Fruit fly (Drosophila melanogaster) whole organism, prepupa: ENCODE measurements around the gene CG6962.

Experiments used
- Blimp-1 ChIP-seq: fragments of 200-800 bp; sonication (Bioruptor generic); optimal IDR thresholded peaks from 3 replicates; lab custom pipeline; 2017; ENCODE audit warnings: missing biosample characterization, missing genetic modification characterization, mild to moderate bottlenecking, moderate library complexity, missing genetic modification reagents
- CG10669 ChIP-seq: fragments of 200-800 bp; sonication (Bioruptor generic); optimal IDR thresholded peaks from 3 replicates; lab custom pipeline; 2018; ENCODE audit warnings: missing biosample characterization, mild to moderate bottlenecking, missing genetic modification characterization, moderate library complexity
- CG11762 ChIP-seq: fragments of 200-800 bp; sonication (Bioruptor generic); optimal IDR thresholded peaks from 3 replicates; lab custom pipeline; 2016; ENCODE audit warnings: missing biosample characterization, missing genetic modification characterization; ENCODE audit not compliant: insufficient read depth
- CG11902 ChIP-seq: fragments of 200-800 bp; sonication (Bioruptor generic); optimal IDR thresholded peaks from 3 replicates; lab custom pipeline; 2016; ENCODE audit warnings: missing biosample characterization, missing genetic modification characterization
- CG15336 ChIP-seq: fragments of 200-800 bp; sonication (Bioruptor generic); IDR thresholded peaks from 2 replicates; pipeline ENCODE4 v1.3.6; 2022; ENCODE audit warnings: missing biosample characterization, missing genetic modification characterization
- CG1621 ChIP-seq: fragments of 200-800 bp; sonication (Bioruptor generic); optimal IDR thresholded peaks from 3 replicates; lab custom pipeline; 2018; ENCODE audit warnings: missing biosample characterization, mild to moderate bottlenecking, missing genetic modification characterization
- CG3032 ChIP-seq: fragments of 200-800 bp; optimal IDR thresholded peaks from 2 replicates; lab custom pipeline; 2019; ENCODE audit warnings: missing biosample characterization, mild to moderate bottlenecking, missing genetic modification characterization, moderate library complexity
- CG31627 ChIP-seq: fragments of 200-800 bp; sonication (Bioruptor generic); optimal IDR thresholded peaks from 3 replicates; lab custom pipeline; 2016; ENCODE audit warnings: missing biosample characterization, missing genetic modification characterization
- CG32006 ChIP-seq: fragments of 200-800 bp; sonication (Bioruptor generic); optimal IDR thresholded peaks from 3 replicates; lab custom pipeline; 2017; ENCODE audit warnings: missing biosample characterization, mild to moderate bottlenecking, missing genetic modification characterization
- CG34406 ChIP-seq: fragments of 200-800 bp; sonication (Bioruptor generic); optimal IDR thresholded peaks from 3 replicates; lab custom pipeline; 2016; ENCODE audit warnings: missing biosample characterization, missing genetic modification characterization
- CG3919 ChIP-seq: fragments of 200-800 bp; sonication (Bioruptor generic); optimal IDR thresholded peaks from 3 replicates; lab custom pipeline; 2016; ENCODE audit warnings: missing biosample characterization, missing genetic modification characterization
- CG4318 ChIP-seq: fragments of 200-800 bp; sonication (Bioruptor generic); optimal IDR thresholded peaks from 3 replicates; lab custom pipeline; 2017; ENCODE audit warnings: missing biosample characterization, mild to moderate bottlenecking, missing genetic modification characterization
- CG6163 ChIP-seq: fragments of 200-800 bp; sonication (Bioruptor generic); IDR thresholded peaks from 3 replicates; pipeline ENCODE4 v1.3.6; 2022; ENCODE audit warnings: missing biosample characterization, missing genetic modification characterization
- CG6276 ChIP-seq: fragments of 200-800 bp; sonication (Bioruptor generic); optimal IDR thresholded peaks from 2 replicates; lab custom pipeline; 2017; ENCODE audit warnings: missing biosample characterization, mild to moderate bottlenecking, missing genetic modification characterization
- CG6792 ChIP-seq: fragments of 200-800 bp; sonication (Bioruptor generic); optimal IDR thresholded peaks from 3 replicates; lab custom pipeline; 2016; ENCODE audit warnings: missing biosample characterization, missing genetic modification characterization
- CG6808 ChIP-seq: fragments of 200-800 bp; sonication (Bioruptor generic); optimal IDR thresholded peaks from 3 replicates; lab custom pipeline; 2017; ENCODE audit warnings: missing biosample characterization, missing genetic modification characterization, mild to moderate bottlenecking, moderate library complexity, missing genetic modification reagents
- CG6854 ChIP-seq: fragments of 200-800 bp; sonication (Bioruptor generic); optimal IDR thresholded peaks from 2 replicates; lab custom pipeline; 2017; ENCODE audit warnings: missing biosample characterization, mild to moderate bottlenecking, missing genetic modification characterization
- CG7368 ChIP-seq: fragments of 200-800 bp; sonication (Bioruptor generic); optimal IDR thresholded peaks from 3 replicates; lab custom pipeline; 2016; ENCODE audit warnings: missing biosample characterization, missing genetic modification characterization
- CG8119 ChIP-seq: fragments of 200-800 bp; sonication (Bioruptor generic); IDR thresholded peaks from 3 replicates; pipeline ENCODE4 v1.3.6; 2022; ENCODE audit warnings: missing biosample characterization, missing genetic modification characterization
- CG8319 ChIP-seq: fragments of 200-800 bp; sonication (Bioruptor generic); optimal IDR thresholded peaks from 3 replicates; lab custom pipeline; 2016; ENCODE audit warnings: missing biosample characterization, missing genetic modification characterization
- CG9139 ChIP-seq: fragments of 200-800 bp; sonication (Bioruptor generic); optimal IDR thresholded peaks from 3 replicates; lab custom pipeline; 2017; ENCODE audit warnings: missing biosample characterization, mild to moderate bottlenecking, missing genetic modification characterization
- Eip75B ChIP-seq: fragments of 200-800 bp; sonication (Bioruptor generic); optimal IDR thresholded peaks from 3 replicates; lab custom pipeline; 2016; ENCODE audit warnings: missing biosample characterization, missing genetic modification characterization
- Eip78C ChIP-seq: fragments of 200-800 bp; sonication (Bioruptor generic); peaks from one replicate; lab custom pipeline; 2016; ENCODE audit warnings: missing biosample characterization, missing genetic modification characterization
- Eip93F ChIP-seq: fragments of 200-800 bp; sonication (Bioruptor generic); optimal IDR thresholded peaks from 2 replicates; lab custom pipeline; 2016; ENCODE audit warnings: missing biosample characterization, mild to moderate bottlenecking, missing genetic modification characterization
- Ets21C ChIP-seq: fragments of 200-800 bp; sonication (Bioruptor generic); optimal IDR thresholded peaks from 3 replicates; lab custom pipeline; 2016; ENCODE audit warnings: missing biosample characterization, missing genetic modification characterization
- Ets96B ChIP-seq: fragments of 200-800 bp; optimal IDR thresholded peaks from 2 replicates; lab custom pipeline; 2019; ENCODE audit warnings: missing biosample characterization, mild to moderate bottlenecking, missing genetic modification characterization, moderate library complexity
- Gug ChIP-seq: fragments of 200-800 bp; sonication (Bioruptor generic); IDR thresholded peaks from 2 replicates; pipeline ENCODE4 v1.3.6; 2022; ENCODE audit warnings: missing biosample characterization, missing genetic modification characterization
- Hr38 ChIP-seq: sonication (Bioruptor generic); optimal IDR thresholded peaks from 2 replicates; lab custom pipeline; 2016; ENCODE audit warnings: missing biosample characterization, missing genetic modification characterization
- Lpt ChIP-seq: fragments of 200-800 bp; sonication (Bioruptor generic); optimal IDR thresholded peaks from 3 replicates; lab custom pipeline; 2016; ENCODE audit warnings: missing biosample characterization, missing genetic modification characterization
- Met ChIP-seq: fragments of 200-800 bp; sonication (Bioruptor generic); optimal IDR thresholded peaks from 3 replicates; lab custom pipeline; 2016; ENCODE audit warnings: missing biosample characterization, missing genetic modification characterization
- OdsH ChIP-seq: fragments of 200-800 bp; sonication (Bioruptor generic); optimal IDR thresholded peaks from 3 replicates; lab custom pipeline; 2016; ENCODE audit warnings: missing biosample characterization, missing genetic modification characterization
- Smox ChIP-seq: fragments of 200-800 bp; sonication (Bioruptor generic); optimal IDR thresholded peaks from 3 replicates; lab custom pipeline; 2016; ENCODE audit warnings: missing biosample characterization, missing genetic modification characterization
- Sox102F ChIP-seq: fragments of 200-800 bp; sonication (Bioruptor generic); optimal IDR thresholded peaks from 2 replicates; lab custom pipeline; 2016; ENCODE audit warnings: missing biosample characterization, mild to moderate bottlenecking, missing genetic modification characterization
- Sox14 ChIP-seq: fragments of 200-800 bp; sonication (Bioruptor generic); optimal IDR thresholded peaks from 3 replicates; lab custom pipeline; 2016; ENCODE audit warnings: missing biosample characterization, missing genetic modification characterization
- Sox15 ChIP-seq: fragments of 200-800 bp; sonication (Bioruptor generic); optimal IDR thresholded peaks from 3 replicates; lab custom pipeline; 2016; ENCODE audit warnings: missing biosample characterization, missing genetic modification characterization
- achi ChIP-seq: fragments of 200-800 bp; sonication (Bioruptor generic); optimal IDR thresholded peaks from 3 replicates; lab custom pipeline; 2016; ENCODE audit warnings: missing biosample characterization, missing genetic modification characterization
- acj6 ChIP-seq: fragments of 200-800 bp; sonication (Bioruptor generic); optimal IDR thresholded peaks from 3 replicates; lab custom pipeline; 2016; ENCODE audit warnings: missing biosample characterization, missing genetic modification characterization
- cyc ChIP-seq: fragments of 200-800 bp; sonication (Bioruptor generic); optimal IDR thresholded peaks from 3 replicates; lab custom pipeline; 2016; ENCODE audit warnings: missing biosample characterization, missing genetic modification characterization
- dac ChIP-seq: fragments of 200-800 bp; sonication (Bioruptor generic); optimal IDR thresholded peaks from 2 replicates; lab custom pipeline; 2017; ENCODE audit warnings: missing biosample characterization, mild to moderate bottlenecking, missing genetic modification characterization
- dsx ChIP-seq: fragments of 200-800 bp; optimal IDR thresholded peaks from 3 replicates; lab custom pipeline; 2019; ENCODE audit warnings: missing biosample characterization, mild to moderate bottlenecking, missing genetic modification characterization, moderate library complexity; ENCODE audit not compliant: poor library complexity, severe bottlenecking
- eg ChIP-seq: fragments of 200-800 bp; sonication (Bioruptor generic); IDR thresholded peaks from 3 replicates; pipeline ENCODE4 v1.3.6; 2022; ENCODE audit warnings: missing biosample characterization, missing genetic modification characterization
- esn ChIP-seq: fragments of 200-800 bp; sonication (Bioruptor generic); optimal IDR thresholded peaks from 2 replicates; lab custom pipeline; 2016; ENCODE audit warnings: missing biosample characterization, mild to moderate bottlenecking, missing genetic modification characterization, moderate library complexity
- fd59A ChIP-seq: fragments of 200-800 bp; sonication (Bioruptor generic); optimal IDR thresholded peaks from 2 replicates; lab custom pipeline; 2017; ENCODE audit warnings: missing biosample characterization, mild to moderate bottlenecking, missing genetic modification characterization, missing genetic modification reagents
- fd85E ChIP-seq: fragments of 200-800 bp; sonication (Bioruptor generic); optimal IDR thresholded peaks from 3 replicates; lab custom pipeline; 2016; ENCODE audit warnings: missing biosample characterization, missing genetic modification characterization
- fkh ChIP-seq: fragments of 200-800 bp; sonication (Bioruptor generic); optimal IDR thresholded peaks from 3 replicates; lab custom pipeline; 2017; ENCODE audit warnings: missing biosample characterization, mild to moderate bottlenecking, missing genetic modification characterization, moderate library complexity
- lz ChIP-seq: fragments of 200-800 bp; sonication (Bioruptor generic); optimal IDR thresholded peaks from 3 replicates; lab custom pipeline; 2016; ENCODE audit warnings: missing biosample characterization, missing genetic modification characterization
- net ChIP-seq: fragments of 200-800 bp; sonication (Bioruptor generic); optimal IDR thresholded peaks from 3 replicates; lab custom pipeline; 2016; ENCODE audit warnings: missing biosample characterization, missing genetic modification characterization
- pdm3 ChIP-seq: fragments of 200-800 bp; sonication (Bioruptor generic); optimal IDR thresholded peaks from 3 replicates; lab custom pipeline; 2016; ENCODE audit warnings: missing biosample characterization, missing genetic modification characterization
- salr ChIP-seq, 2 experiments: fragments of 200-800 bp; sonication (Bioruptor generic); optimal IDR thresholded peaks; 3 replicates each; lab custom pipeline; 2016 to 2018; ENCODE audit warnings: missing biosample characterization in 2 of 2, missing genetic modification characterization in 2 of 2, mild to moderate bottlenecking in 1 of 2
- spab ChIP-seq: fragments of 200-800 bp; sonication (Bioruptor generic); optimal IDR thresholded peaks from 2 replicates; lab custom pipeline; 2017; ENCODE audit warnings: missing biosample characterization, mild to moderate bottlenecking, missing genetic modification characterization, missing genetic modification reagents
- ss ChIP-seq, 2 experiments: fragments of 200-800 bp; sonication (Bioruptor generic); optimal IDR thresholded peaks; 2 replicates in 1 of 2; 3 replicates in 1 of 2; lab custom pipeline; 2017 to 2018; ENCODE audit warnings: mild to moderate bottlenecking in 2 of 2, missing biosample characterization in 2 of 2, missing genetic modification characterization in 2 of 2, moderate library complexity in 1 of 2
- topi ChIP-seq: fragments of 200-800 bp; sonication (Bioruptor generic); optimal IDR thresholded peaks from 3 replicates; lab custom pipeline; 2016; ENCODE audit warnings: missing biosample characterization, missing genetic modification characterization

Gene CG6962

DNA sequence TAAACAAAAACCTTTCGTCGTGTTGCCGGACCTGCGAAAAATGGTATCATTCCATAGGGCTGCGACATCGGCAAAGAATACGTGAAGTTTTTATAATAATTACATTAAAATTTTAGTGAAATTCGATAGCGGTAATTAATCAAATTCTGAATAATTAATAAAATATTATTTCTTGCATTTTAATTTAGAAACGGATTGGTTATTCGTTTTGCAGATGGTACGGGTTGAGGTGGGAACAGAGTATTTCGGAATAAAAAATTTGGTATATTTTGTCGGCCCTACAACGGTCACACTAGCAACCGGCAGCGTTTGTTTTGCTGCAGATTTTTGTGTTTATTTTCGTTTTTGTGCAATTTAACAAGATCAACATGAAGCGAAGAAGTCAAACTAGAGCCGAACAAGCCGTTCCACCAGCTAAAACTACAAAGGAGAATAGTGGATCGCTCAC, at the start of gene CG6962, which contains the start of gene CG31368:
Gene CG6962, minus strand, starts transcription at position 29 of the 448 bp plus-strand sequence.
Gene CG31368, plus strand, starts transcription at position 285 of the 448 bp plus-strand sequence.
- TF ChIP-seq esn (peak; percentile 74), OdsH (peak; percentile 79), CG32006 (GFP tag; lab: Kevin White, UChicago) (peak; percentile 69), Lpt (GFP tag; lab: Kevin White, UChicago) (peak; percentile 3), pdm3 (GFP tag; lab: Kevin White, UChicago) (peak; percentile 77), fd85E (no peak), Blimp-1 (no peak), CG6276 (GFP tag; lab: Kevin White, UChicago) (no peak), topi (GFP tag; lab: Kevin White, UChicago) (peak; percentile 65), net (GFP tag; lab: Kevin White, UChicago) (no peak), CG9139 (GFP tag; lab: Kevin White, UChicago) (no peak), CG34406 (GFP tag; lab: Kevin White, UChicago) (peak; percentile 38), Met (GFP tag; lab: Kevin White, UChicago) (no peak), Sox102F (peak; percentile 40), Smox (GFP tag; lab: Kevin White, UChicago) (peak; percentile 71), fd59A (GFP tag; lab: Kevin White, UChicago) (peak; percentile 15), Hr38 (no peak), Ets21C (GFP tag; lab: Kevin White, UChicago) (peak; percentile 64), CG11762 (GFP tag; lab: Kevin White, UChicago) (no peak), dsx (GFP tag; lab: Kevin White, UChicago) (no peak), achi (peak; percentile 57), cyc (peak; percentile 75), CG3919 (GFP tag; lab: Kevin White, UChicago) (peak; percentile 72), CG3032 (tag; lab: Kevin White, UChicago) (peak; percentile 82), CG11902 (GFP tag; lab: Kevin White, UChicago) (peak; percentile 62), CG8319 (GFP tag; lab: Kevin White, UChicago) (peak; percentile 36), CG6808 (GFP tag; lab: Kevin White, UChicago) (no peak), CG6854 (GFP tag; lab: Kevin White, UChicago) (no peak), Eip75B (GFP tag; lab: Kevin White, UChicago) (peak; percentile 71), Eip78C (GFP tag; lab: Kevin White, UChicago) (peak; percentile 85), ss (GFP tag; optimal IDR thresholded peaks at IDR 0.05; lab: Kevin White, UChicago) (no peak), spab (GFP tag; lab: Kevin White, UChicago) (no peak), dac (GFP tag; lab: Kevin White, UChicago) (peak; percentile 54), eg (GFP tag; lab: Robert Waterston, UW) (peak; percentile 82), CG1621 (tag; lab: Kevin White, UChicago) (peak; percentile 35), CG6163 (GFP tag; lab: Robert Waterston, UW) (peak; percentile 71; the same call in 2 of the 3 replicates), fkh (GFP tag; lab: Kevin White, UChicago) (peak; percentile 73), CG15336 (GFP tag; lab: Robert Waterston, UW) (peak; percentile 53; the same call in 1 of the 2 replicates), Sox15 (GFP tag; lab: Kevin White, UChicago) (peak; percentile 69), CG7368 (GFP tag; lab: Kevin White, UChicago) (no peak), CG31627 (peak; percentile 77), acj6 (GFP tag; lab: Kevin White, UChicago) (peak; percentile 81), CG8119 (peak; percentile 50; the same call in 1 of the 3 replicates), salr (GFP tag; optimal IDR thresholded peaks at IDR 0.05; lab: Kevin White, UChicago) (no peak), Sox14 (GFP tag; lab: Kevin White, UChicago) (peak; percentile 81), Eip93F (peak; percentile 45), CG10669 (peak; percentile 63), CG4318 (GFP tag; lab: Kevin White, UChicago) (peak; percentile 59), Ets96B (tag; lab: Kevin White, UChicago) (peak; percentile 54), lz (GFP tag; lab: Kevin White, UChicago) (peak; percentile 78), Gug (GFP tag; lab: Robert Waterston, UW) (peak; percentile 80), CG6792 (GFP tag; lab: Kevin White, UChicago) (peak; percentile 39)
